Fruit fly (Drosophila melanogaster) whole organism, prepupa: ENCODE data around the gene CG15336.

Source experiments
- CG3032 ChIP-seq: fragments of 200-800 bp; optimal IDR thresholded peaks from 2 replicates; lab custom pipeline; 2019; ENCODE audit warnings: missing biosample characterization, mild to moderate bottlenecking, missing genetic modification characterization, moderate library complexity
- CG6854 ChIP-seq: fragments of 200-800 bp; sonication (Bioruptor generic); optimal IDR thresholded peaks from 2 replicates; lab custom pipeline; 2017; ENCODE audit warnings: missing biosample characterization, mild to moderate bottlenecking, missing genetic modification characterization
- Eip75B ChIP-seq: fragments of 200-800 bp; sonication (Bioruptor generic); optimal IDR thresholded peaks from 3 replicates; lab custom pipeline; 2016; ENCODE audit warnings: missing biosample characterization, missing genetic modification characterization
- Ets96B ChIP-seq: fragments of 200-800 bp; optimal IDR thresholded peaks from 2 replicates; lab custom pipeline; 2019; ENCODE audit warnings: missing biosample characterization, mild to moderate bottlenecking, missing genetic modification characterization, moderate library complexity
- Sox102F ChIP-seq: fragments of 200-800 bp; sonication (Bioruptor generic); optimal IDR thresholded peaks from 2 replicates; lab custom pipeline; 2016; ENCODE audit warnings: missing biosample characterization, mild to moderate bottlenecking, missing genetic modification characterization

DNA sequence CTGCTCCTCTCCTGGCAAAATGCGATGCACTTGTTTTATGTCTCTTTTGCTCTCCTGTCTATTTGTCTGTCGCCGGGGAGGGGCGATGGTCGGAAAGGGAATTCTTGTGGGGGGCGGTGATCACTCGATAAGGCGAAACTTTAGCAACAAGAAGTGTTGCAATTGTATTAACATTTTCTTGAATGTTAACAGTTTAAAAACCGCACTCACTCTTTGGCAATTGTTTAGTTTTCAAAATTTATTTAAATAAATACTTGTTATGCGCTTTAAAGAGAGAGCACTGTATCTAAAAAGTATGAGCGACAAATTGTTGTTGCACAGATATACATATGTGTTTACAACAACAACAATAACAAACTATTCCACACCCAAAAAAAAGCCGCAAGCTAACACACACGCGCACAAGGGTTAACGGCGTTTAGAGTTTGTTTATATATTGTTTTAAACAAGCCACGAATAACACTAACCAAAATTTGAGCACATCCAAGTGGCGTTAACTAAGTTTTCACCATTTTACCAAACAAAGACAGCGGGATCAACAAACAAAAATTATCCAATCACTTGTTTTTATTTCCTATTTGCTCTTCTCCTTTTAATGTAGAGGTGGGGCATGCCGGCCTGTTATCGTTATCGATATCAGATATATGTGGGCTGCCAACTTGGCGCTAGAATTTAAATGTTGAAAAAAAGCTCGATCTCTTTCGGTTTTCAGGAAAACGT is 46.1 kb upstream of the CG15336 start, which contains the start of gene CG2258:
- peak; percentile 87 for TF ChIP-seq CG3032 (tag; lab: Kevin White, UChicago)
- peak; percentile 90 for TF ChIP-seq Ets96B (tag; lab: Kevin White, UChicago)
- TF ChIP-seq Sox102F, result peak; percentile 75
- no peak for TF ChIP-seq CG6854 (GFP tag; lab: Kevin White, UChicago)
- TF ChIP-seq Eip75B (GFP tag; lab: Kevin White, UChicago), result peak; percentile 60
